Fruit fly (Drosophila melanogaster): Measurements from ENCODE around the gene RhoGAP93B.

RhoGAP93B gene

DNA sequence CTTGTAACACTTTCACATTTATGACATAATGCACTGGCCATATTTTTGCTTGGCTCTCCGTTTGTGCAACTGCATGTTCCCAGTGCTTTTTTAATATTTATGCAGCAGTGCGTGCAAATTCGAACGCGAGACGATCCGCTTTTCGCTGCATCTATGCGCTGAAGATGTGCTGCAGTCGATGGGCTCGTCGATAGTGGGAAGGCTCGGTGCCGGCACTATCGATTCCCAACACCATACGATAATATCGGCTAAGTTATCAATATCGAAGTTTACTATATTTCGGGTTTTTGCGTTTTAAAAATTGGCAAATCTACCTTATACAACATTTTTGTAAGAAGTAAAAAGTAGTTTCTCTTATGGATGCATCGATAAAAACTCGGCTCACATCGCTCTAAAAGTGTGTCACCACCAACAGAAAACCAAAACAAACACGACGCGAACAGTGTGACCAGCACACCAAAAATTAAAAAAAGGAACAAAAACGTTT is at the start of gene RhoGAP93B:
Gene RhoGAP93B (minus strand): TSS at position 197 of the 487 bp plus-strand sequence.
- TF ChIP-seq h (optimal IDR thresholded peaks at IDR 0.05) = no peak
- no peak for TF ChIP-seq psq (optimal IDR thresholded peaks at IDR 0.05)
- no peak for TF ChIP-seq insv (optimal IDR thresholded peaks at IDR 0.05)
- no peak for TF ChIP-seq ttk (optimal IDR thresholded peaks at IDR 0.05)
- no peak for TF ChIP-seq Sin3A (optimal IDR thresholded peaks at IDR 0.05)
- no peak for TF ChIP-seq Myc (optimal IDR thresholded peaks at IDR 0.05)

DNA sequence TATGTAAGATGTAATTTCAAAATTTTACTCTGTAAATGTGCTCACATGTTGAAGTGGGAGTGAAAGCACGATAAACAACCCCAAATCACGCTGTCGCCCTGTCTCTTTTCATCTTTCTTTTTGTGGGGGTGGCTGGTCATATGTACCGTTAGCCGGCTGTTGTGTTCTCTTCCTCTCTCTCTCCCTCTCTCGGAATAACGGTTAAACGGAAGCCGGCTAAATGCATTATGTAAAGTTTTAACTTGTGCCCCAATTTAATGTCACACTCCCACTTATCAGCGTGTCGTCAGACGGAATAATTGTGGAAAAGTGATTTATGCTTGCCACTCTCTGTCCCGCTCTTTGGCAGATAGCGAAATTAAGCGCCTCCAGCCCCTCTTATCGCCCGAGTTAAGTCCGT is 43.7 kb upstream of the RhoGAP93B start:
- TF ChIP-seq insv (optimal IDR thresholded peaks at IDR 0.05) (no peak), Myc (optimal IDR thresholded peaks at IDR 0.05) (no peak), psq (optimal IDR thresholded peaks at IDR 0.05) (no peak), h (optimal IDR thresholded peaks at IDR 0.05) (no peak)

DNA sequence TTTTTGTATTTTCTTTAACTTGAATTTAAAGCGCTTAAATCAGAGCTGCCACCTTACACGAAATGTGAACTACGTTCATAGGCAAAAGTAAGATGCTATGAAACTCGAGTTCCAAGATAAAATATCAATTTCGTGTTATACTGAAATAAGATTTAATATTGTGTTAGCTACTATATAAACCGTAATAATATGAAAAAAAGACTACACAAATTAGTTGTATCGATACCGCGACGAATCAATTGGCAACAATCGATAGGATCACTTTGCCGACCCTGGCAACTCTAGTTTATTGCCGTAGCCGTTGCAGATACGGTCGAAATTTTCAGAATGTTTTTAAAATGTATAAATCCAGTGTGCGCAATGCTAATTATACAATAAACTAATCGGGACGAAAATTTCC is 42.8 kb upstream of the RhoGAP93B start, which contains the start of gene SNF4Agamma:
Gene SNF4Agamma (plus strand): TSS at position 282 of the 400 bp plus-strand sequence.
- TF ChIP-seq h (optimal IDR thresholded peaks at IDR 0.05) (no peak), Myc (optimal IDR thresholded peaks at IDR 0.05) (no peak), insv (optimal IDR thresholded peaks at IDR 0.05) (no peak), Sin3A (optimal IDR thresholded peaks at IDR 0.05) (no peak), ttk (optimal IDR thresholded peaks at IDR 0.05) (no peak), psq (optimal IDR thresholded peaks at IDR 0.05) (no peak)

DNA sequence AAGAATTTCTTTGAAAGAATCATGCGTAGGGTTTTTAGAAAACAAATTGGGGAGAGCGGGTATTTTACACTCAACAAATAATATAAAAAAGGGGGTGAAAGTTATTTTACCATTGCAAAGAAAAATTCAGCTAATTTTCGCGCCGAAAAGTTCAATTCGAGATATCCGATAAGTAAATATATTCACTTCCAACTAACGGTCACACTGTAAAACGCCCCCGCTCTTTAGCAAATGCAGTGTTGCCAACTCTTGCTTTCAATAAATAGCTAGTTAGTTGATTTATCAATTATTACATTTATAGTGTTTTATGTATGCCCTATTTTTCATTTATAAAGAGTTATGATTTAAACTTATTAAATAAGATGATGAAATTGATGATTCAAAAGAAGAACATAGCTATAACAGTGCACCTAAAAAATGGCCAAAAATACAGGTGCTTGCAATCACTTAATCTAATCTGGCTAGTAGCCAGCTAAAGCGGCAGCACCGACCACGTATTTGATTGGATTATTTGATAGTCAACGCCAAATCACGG is 40.7 kb upstream of the RhoGAP93B start, which contains the start of gene meigo:
Gene meigo (plus strand): TSS at position 51 of the 535 bp plus-strand sequence.
- no peak for TF ChIP-seq psq (optimal IDR thresholded peaks at IDR 0.05)
- no peak for TF ChIP-seq h (optimal IDR thresholded peaks at IDR 0.05)
- no peak for TF ChIP-seq Myc (optimal IDR thresholded peaks at IDR 0.05)
- TF ChIP-seq ttk (optimal IDR thresholded peaks at IDR 0.05) = no peak
- TF ChIP-seq Sin3A (optimal IDR thresholded peaks at IDR 0.05) = no peak
- no peak for TF ChIP-seq insv (optimal IDR thresholded peaks at IDR 0.05)

DNA sequence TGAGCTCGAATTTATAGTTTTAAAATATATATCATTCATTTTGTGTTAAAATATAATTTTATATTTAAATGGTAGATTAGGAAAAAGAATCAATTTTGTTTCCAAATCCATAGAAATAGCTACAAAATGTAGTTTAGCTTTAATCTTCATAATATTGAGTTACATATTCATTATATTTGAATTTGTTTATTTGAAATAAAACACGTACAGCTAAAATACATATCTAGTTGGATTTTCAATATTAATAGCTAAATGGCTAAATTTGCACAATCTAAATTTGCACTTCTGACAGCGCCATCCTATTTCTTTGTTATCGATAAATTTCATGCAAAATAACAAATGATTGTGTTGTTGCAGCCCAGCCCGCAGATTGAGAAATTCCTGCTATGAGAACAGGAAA is 36.3 kb upstream of the RhoGAP93B start, which contains the start of gene Usp8:
Gene Usp8 (plus strand): TSS at position 312 of the 400 bp plus-strand sequence.
- TF ChIP-seq ttk (optimal IDR thresholded peaks at IDR 0.05) = no peak
- TF ChIP-seq insv (optimal IDR thresholded peaks at IDR 0.05) = no peak
- TF ChIP-seq Myc (optimal IDR thresholded peaks at IDR 0.05) = no peak
- no peak for TF ChIP-seq psq (optimal IDR thresholded peaks at IDR 0.05)
- no peak for TF ChIP-seq Sin3A (optimal IDR thresholded peaks at IDR 0.05)
- TF ChIP-seq h (optimal IDR thresholded peaks at IDR 0.05) = no peak

DNA sequence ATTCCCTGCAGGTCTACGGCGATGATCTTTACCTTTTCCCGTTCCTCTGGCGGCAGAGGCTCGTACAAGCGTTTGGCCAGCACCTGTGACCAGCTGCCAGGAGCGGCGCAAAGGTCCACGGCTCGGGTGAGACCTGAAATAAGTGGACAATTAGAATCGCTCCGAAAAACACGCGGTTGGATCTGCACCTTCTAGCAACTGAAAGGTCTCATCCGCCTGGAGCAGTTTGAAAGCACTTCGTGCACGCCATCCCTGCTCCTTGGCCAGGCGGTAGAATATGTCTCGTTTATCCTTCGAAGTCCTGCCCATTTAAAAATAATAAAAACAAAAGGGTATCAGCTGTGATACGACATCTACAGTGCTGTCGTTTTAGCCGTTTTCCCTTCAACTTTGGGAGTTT is 35.9 kb upstream of the RhoGAP93B start, which contains the start of gene Trm7-34:
Gene Trm7-34 (minus strand): TSS at position 365 of the 400 bp plus-strand sequence.
- no peak for TF ChIP-seq ttk (optimal IDR thresholded peaks at IDR 0.05)

DNA sequence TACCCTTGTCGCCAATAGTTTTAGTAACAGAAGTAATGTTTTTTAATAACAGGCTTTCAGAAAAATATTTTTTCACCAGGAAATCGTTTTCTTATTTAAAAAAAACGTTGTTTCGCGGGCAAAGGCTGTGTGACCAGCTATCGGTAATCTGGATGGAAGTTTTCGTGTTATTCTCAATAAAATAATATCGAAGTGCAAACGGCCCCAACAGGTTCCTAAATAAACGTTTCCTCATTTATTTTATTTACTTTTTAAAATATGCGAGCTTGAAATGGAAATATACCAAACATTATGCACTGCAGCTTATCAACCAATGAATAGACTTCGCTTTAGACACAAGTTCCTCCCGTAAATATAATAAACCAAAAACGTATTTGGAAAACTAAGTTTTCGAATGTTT is 32.4 kb upstream of the RhoGAP93B start, which contains the start of gene Ice2:
Gene Ice2 (plus strand): TSS at position 167 of the 400 bp plus-strand sequence.
- TF ChIP-seq ttk (optimal IDR thresholded peaks at IDR 0.05) (no peak), h (optimal IDR thresholded peaks at IDR 0.05) (no peak), insv (optimal IDR thresholded peaks at IDR 0.05) (no peak), psq (optimal IDR thresholded peaks at IDR 0.05) (no peak), Sin3A (optimal IDR thresholded peaks at IDR 0.05) (no peak), Myc (optimal IDR thresholded peaks at IDR 0.05) (no peak)

DNA sequence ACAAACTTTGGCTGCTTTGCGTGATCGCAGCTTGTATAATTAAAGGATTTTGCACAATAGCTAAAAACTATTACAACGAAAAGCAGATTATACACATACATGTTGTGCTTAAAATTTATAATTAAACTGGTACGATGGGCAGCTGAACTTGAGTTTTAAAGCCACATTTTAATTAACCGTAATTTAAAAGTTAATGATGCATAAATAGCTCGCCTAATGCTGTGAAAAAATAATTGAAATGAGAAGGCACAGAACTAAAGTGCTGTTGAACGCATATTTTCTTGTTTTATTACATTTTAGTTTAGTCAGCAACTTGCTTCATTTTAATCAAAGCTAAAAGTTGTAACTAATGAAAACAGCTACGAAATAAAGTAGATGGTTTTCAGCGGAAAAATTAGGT is 32.0 kb upstream of the RhoGAP93B start, which contains the start of gene Obp93a:
Gene Obp93a (minus strand): TSS at position 101 of the 400 bp plus-strand sequence.
- TF ChIP-seq insv (optimal IDR thresholded peaks at IDR 0.05) (no peak), Sin3A (optimal IDR thresholded peaks at IDR 0.05) (no peak), Myc (optimal IDR thresholded peaks at IDR 0.05) (no peak), ttk (optimal IDR thresholded peaks at IDR 0.05) (no peak), psq (optimal IDR thresholded peaks at IDR 0.05) (no peak), h (optimal IDR thresholded peaks at IDR 0.05) (no peak)

DNA sequence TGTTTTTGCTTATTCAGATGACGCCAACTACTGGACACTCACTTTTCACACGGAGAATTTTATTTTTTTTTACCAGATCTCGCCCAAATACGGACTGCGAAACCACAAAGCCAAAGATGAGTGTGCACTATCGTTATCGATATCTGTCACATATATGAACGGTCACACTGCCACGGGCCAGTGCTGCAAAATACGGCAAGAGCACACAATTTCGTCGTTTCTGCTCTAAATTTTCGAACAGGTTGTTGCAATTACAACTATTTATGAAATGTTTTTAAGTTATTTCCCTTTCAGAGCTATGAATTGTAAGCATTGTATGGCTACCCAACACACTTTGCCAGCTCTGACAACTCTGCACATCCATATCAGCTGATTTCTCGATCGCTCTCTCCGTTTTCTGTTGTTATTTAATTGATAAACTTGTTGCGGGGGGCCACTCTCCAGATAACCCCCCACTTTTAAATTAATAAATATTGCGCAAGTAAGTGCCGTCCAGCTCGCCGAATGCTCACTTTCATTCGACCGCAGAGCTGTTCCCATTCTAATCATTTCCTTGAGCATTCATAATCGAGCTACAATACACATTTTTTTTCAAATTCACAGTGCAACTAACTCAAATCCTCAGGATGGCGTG is 29.8 kb upstream of the RhoGAP93B start, which contains the start of the genes slmb and CG5793:
Gene slmb (minus strand): TSS at position 134 of the 634 bp plus-strand sequence.
Gene CG5793 (plus strand): TSS at position 222 of the 634 bp plus-strand sequence.
- TF ChIP-seq ttk (optimal IDR thresholded peaks at IDR 0.05) (no peak), insv (optimal IDR thresholded peaks at IDR 0.05) (no peak), psq (optimal IDR thresholded peaks at IDR 0.05) (no peak), Sin3A (optimal IDR thresholded peaks at IDR 0.05) (no peak)

DNA sequence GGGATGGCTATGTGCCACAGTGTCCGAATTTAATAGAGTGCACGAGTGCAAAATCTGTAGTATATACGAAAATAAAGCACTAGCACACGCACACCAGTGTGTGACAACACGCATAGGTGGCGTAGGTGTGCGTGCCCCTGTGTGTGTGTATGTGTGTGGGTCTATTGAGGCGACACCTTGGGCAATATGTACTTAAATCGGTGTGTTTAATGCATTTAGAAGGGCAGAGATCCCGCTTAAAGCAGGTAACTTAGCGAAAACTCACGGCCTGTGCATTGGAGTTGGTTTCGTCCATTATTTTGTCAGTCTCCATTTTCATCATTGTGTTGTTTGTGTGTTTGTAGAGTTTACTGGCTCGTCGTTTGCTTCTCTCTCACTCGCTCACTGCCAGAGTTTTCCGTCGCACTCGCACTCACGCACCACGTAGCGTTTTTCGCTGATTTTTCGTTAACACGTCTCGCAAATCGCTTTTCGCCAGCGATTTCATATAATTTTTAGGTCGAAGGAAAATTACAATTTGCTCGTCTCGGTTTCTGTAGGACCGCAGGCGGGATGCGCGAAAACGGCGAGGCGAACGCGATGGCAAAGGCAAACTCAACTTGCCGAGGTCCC is 29.2 kb upstream of the RhoGAP93B start:
- TF ChIP-seq insv (optimal IDR thresholded peaks at IDR 0.05) (no peak), Sin3A (optimal IDR thresholded peaks at IDR 0.05) (no peak), psq (optimal IDR thresholded peaks at IDR 0.05) (no peak), h (optimal IDR thresholded peaks at IDR 0.05) (no peak), ttk (optimal IDR thresholded peaks at IDR 0.05) (no peak), Myc (optimal IDR thresholded peaks at IDR 0.05) (no peak)

DNA sequence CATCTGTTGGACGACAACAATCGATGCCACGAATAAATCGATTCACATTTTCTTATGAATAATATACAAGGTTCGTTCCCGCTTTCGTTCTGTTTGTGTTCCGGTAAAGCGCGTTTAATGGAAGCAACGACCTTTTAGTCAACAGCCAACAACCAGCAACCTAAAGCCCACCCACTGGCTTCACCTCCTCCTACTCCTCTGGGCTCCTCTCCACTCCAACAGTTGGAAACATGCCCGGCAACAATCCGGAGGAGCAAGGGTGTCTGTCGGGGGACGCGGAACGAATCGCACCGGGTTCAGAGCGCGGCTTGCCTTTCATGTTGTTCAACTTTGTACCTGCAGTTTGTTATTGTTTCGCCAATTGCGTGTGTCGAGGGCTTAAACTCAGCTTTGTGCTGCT is 26.6 kb upstream of the RhoGAP93B start:
- TF ChIP-seq insv (optimal IDR thresholded peaks at IDR 0.05) = no peak
- no peak for TF ChIP-seq ttk (optimal IDR thresholded peaks at IDR 0.05)
- TF ChIP-seq Sin3A (optimal IDR thresholded peaks at IDR 0.05) = no peak
- TF ChIP-seq Myc (optimal IDR thresholded peaks at IDR 0.05) = no peak
- no peak for TF ChIP-seq psq (optimal IDR thresholded peaks at IDR 0.05)
- no peak for TF ChIP-seq h (optimal IDR thresholded peaks at IDR 0.05)

DNA sequence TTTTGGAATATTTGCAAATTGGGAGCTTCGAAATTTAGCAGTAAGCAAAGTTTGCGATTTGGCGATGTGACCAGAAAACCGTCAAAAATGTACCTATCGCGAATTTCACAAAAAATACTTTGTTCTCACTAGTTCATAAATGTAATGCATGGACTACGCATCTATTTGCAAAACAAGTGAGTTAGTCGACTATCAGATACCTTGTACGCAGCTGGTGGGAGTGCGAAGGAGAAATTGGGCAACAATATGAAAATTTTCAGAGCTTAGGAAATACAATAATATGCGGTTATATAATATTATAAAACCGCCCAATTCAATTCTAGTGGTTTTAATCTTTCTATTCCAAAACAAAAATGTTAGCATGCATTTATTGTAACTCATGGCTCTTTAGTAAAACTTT is 21.2 kb upstream of the RhoGAP93B start, which contains the start of gene Bdbt:
Gene Bdbt (minus strand): TSS at position 73 of the 400 bp plus-strand sequence.
- no peak for TF ChIP-seq psq (optimal IDR thresholded peaks at IDR 0.05)
- no peak for TF ChIP-seq Myc (optimal IDR thresholded peaks at IDR 0.05)
- no peak for TF ChIP-seq insv (optimal IDR thresholded peaks at IDR 0.05)
- no peak for TF ChIP-seq h (optimal IDR thresholded peaks at IDR 0.05)
- no peak for TF ChIP-seq Sin3A (optimal IDR thresholded peaks at IDR 0.05)
- TF ChIP-seq ttk (optimal IDR thresholded peaks at IDR 0.05) = no peak

All from Kc167 (cell line).